Worm (Caenorhabditis elegans): ENCODE data around the gene kin-4.

DNA sequence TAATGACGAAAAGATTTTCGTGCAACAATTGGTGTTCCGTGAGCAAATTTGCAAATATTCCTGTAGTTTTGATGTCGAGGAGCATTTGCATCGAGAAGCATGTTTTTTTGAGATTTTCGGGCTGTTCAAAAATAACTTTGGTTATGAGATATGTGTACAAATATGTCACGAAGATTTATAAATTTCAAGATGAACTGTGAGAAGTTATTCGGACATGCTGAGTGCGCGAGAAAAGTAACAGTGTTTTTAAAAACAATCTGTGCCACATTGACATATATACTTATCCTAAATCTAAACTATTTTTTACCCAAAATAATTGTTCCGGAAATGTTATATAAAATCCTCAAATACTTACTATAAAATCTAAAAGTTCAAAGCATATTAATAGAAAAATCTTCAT, 3.8 kb upstream of the kin-4 start, which contains the start of gene F22B3.7:
- TF ChIP-seq ztf-11 (tag; optimal IDR thresholded peaks at IDR 0.05) (no peak), daf-16 (GFP tag; optimal IDR thresholded peaks at IDR 0.05) (no peak), daf-16 (tag; optimal IDR thresholded peaks at IDR 0.05) (no peak), egl-27 (tag; optimal IDR thresholded peaks at IDR 0.05) (no peak), snpc-4 (tag; optimal IDR thresholded peaks at IDR 0.05) (no peak), nhr-77 (tag; optimal IDR thresholded peaks at IDR 0.05) (no peak), aha-1 (tag) (no peak), saeg-2 (GFP tag; IDR thresholded peaks at IDR 0.05) (no peak), madf-9 (GFP tag; conservative IDR thresholded peaks at IDR 0.05) (no peak), dpl-1 (GFP tag; optimal IDR thresholded peaks at IDR 0.05) (no peak), ZK546.5 (tag; optimal IDR thresholded peaks at IDR 0.05) (no peak), php-3 (GFP tag; IDR thresholded peaks at IDR 0.05) (no peak), R02D3.7 (tag; optimal IDR thresholded peaks at IDR 0.05) (no peak), mdl-1 (tag; optimal IDR thresholded peaks at IDR 0.05) (no peak), unc-62 (GFP tag; optimal IDR thresholded peaks at IDR 0.05 in 1 of 2) (no peak), unc-62 (tag; optimal IDR thresholded peaks at IDR 0.05) (no peak)

Data from whole organism, L4 larva.